Worm (Caenorhabditis elegans) whole organism, L3 larva: Measurements from ENCODE around the gene irld-30.
A peak's percentile ranks its signal among the peaks of the same experiment; 100 is the strongest.
"Not testable (repeated sequence)": the region's sequence is repeated elsewhere in the genome, so short reads cannot be mapped to it uniquely, and the experiment has no call there.

Experiments used
- aly-2 ChIP-seq: fragments of 150-350 bp; optimal IDR thresholded peaks from 2 replicates; lab custom pipeline; 2014; ENCODE audit warnings: missing biosample characterization, missing genetic modification characterization
- ceh-16 ChIP-seq: sonication (generic microtip); optimal IDR thresholded peaks from 2 replicates; lab custom pipeline; 2017; ENCODE audit warnings: missing biosample characterization, missing genetic modification characterization
- ceh-28 ChIP-seq: fragments of 150-350 bp; optimal IDR thresholded peaks from 2 replicates; lab custom pipeline; 2014; ENCODE audit warnings: missing biosample characterization, missing genetic modification reagents, missing genetic modification characterization
- ceh-82 ChIP-seq: fragments of 150-350 bp; optimal IDR thresholded peaks from 2 replicates; lab custom pipeline; 2014; ENCODE audit warnings: missing biosample characterization, missing genetic modification characterization
- ceh-9 ChIP-seq: sonication (generic microtip); optimal IDR thresholded peaks from 2 replicates; lab custom pipeline; 2018; ENCODE audit warnings: missing biosample characterization, missing genetic modification characterization
- egl-27 ChIP-seq: sonication (generic microtip); optimal IDR thresholded peaks from 4 replicates; lab custom pipeline; 2017; ENCODE audit warnings: missing biosample characterization, missing genetic modification reagents, missing genetic modification characterization
- egl-5 ChIP-seq: fragments of 150-350 bp; optimal IDR thresholded peaks from 2 replicates; lab custom pipeline; 2017; ENCODE audit warnings: missing biosample characterization, missing genetic modification reagents, missing genetic modification characterization, inconsistent platforms
- elt-1 ChIP-seq: fragments of 150-350 bp; optimal IDR thresholded peaks from 2 replicates; lab custom pipeline; 2014; ENCODE audit warnings: missing biosample characterization, missing genetic modification characterization
- elt-2 ChIP-seq: sonication (generic microtip); optimal IDR thresholded peaks from 2 replicates; lab custom pipeline; 2016; ENCODE audit warnings: missing genetic modification reagents, mild to moderate bottlenecking, missing genetic modification characterization, missing compliant biosample characterization
- eor-1 ChIP-seq, 2 experiments: fragments of 150-350 bp; optimal IDR thresholded peaks; 2 replicates each; lab custom pipeline; 2014 to 2018; ENCODE audit warnings: missing biosample characterization in 2 of 2, missing genetic modification characterization in 2 of 2
- fkh-10 ChIP-seq: sonication (generic microtip); optimal IDR thresholded peaks from 2 replicates; lab custom pipeline; 2017; ENCODE audit warnings: missing biosample characterization, missing genetic modification reagents, missing genetic modification characterization
- fkh-2 ChIP-seq: fragments of 150-350 bp; optimal IDR thresholded peaks from 2 replicates; lab custom pipeline; 2014; ENCODE audit warnings: missing biosample characterization, missing genetic modification reagents, missing genetic modification characterization
- jun-1 ChIP-seq: fragments of 150-350 bp; optimal IDR thresholded peaks from 2 replicates; lab custom pipeline; 2014; ENCODE audit warnings: missing biosample characterization, missing genetic modification reagents, missing genetic modification characterization
- lin-15B ChIP-seq: fragments of 150-350 bp; optimal IDR thresholded peaks from 2 replicates; lab custom pipeline; 2014; ENCODE audit warnings: missing biosample characterization, missing genetic modification characterization
- lin-39 ChIP-seq: fragments of 150-350 bp; optimal IDR thresholded peaks from 2 replicates; lab custom pipeline; 2018; ENCODE audit warnings: missing biosample characterization, missing genetic modification reagents, missing genetic modification characterization
- mdl-1 ChIP-seq: fragments of 150-350 bp; optimal IDR thresholded peaks from 2 replicates; lab custom pipeline; 2014; ENCODE audit warnings: missing biosample characterization, missing genetic modification characterization
- nhr-11 ChIP-seq: fragments of 150-350 bp; optimal IDR thresholded peaks from 2 replicates; lab custom pipeline; 2014; ENCODE audit warnings: missing biosample characterization, missing genetic modification characterization
- nhr-12 ChIP-seq: fragments of 150-350 bp; optimal IDR thresholded peaks from 2 replicates; lab custom pipeline; 2014; ENCODE audit warnings: missing biosample characterization, missing genetic modification characterization
- nhr-237 ChIP-seq: fragments of 150-350 bp; optimal IDR thresholded peaks from 2 replicates; lab custom pipeline; 2014; ENCODE audit warnings: missing biosample characterization, missing genetic modification characterization
- nhr-28 ChIP-seq: fragments of 150-350 bp; optimal IDR thresholded peaks from 2 replicates; lab custom pipeline; 2014; ENCODE audit warnings: missing biosample characterization, missing genetic modification characterization
- nhr-43 ChIP-seq: sonication (generic microtip); optimal IDR thresholded peaks from 2 replicates; lab custom pipeline; 2016; ENCODE audit warnings: mild to moderate bottlenecking, missing genetic modification characterization, missing compliant biosample characterization; ENCODE audit not compliant: poor library complexity, severe bottlenecking
- nhr-67 ChIP-seq: fragments of 150-350 bp; optimal IDR thresholded peaks from 2 replicates; lab custom pipeline; 2014; ENCODE audit warnings: missing biosample characterization, missing genetic modification characterization
- nhr-76 ChIP-seq: fragments of 150-350 bp; sonication (generic microtip); optimal IDR thresholded peaks from 5 replicates; lab custom pipeline; 2014; ENCODE audit warnings: missing biosample characterization, missing genetic modification characterization
- nhr-77 ChIP-seq: fragments of 150-350 bp; optimal IDR thresholded peaks from 2 replicates; lab custom pipeline; 2014; ENCODE audit warnings: missing biosample characterization, missing genetic modification characterization
- pha-4 ChIP-seq: fragments of 150-350 bp; optimal IDR thresholded peaks from 2 replicates; lab custom pipeline; 2014; ENCODE audit warnings: missing biosample characterization, missing genetic modification reagents, missing genetic modification characterization
- pqm-1 ChIP-seq: fragments of 150-350 bp; optimal IDR thresholded peaks from 2 replicates; lab custom pipeline; 2017; ENCODE audit warnings: missing biosample characterization, missing genetic modification characterization, inconsistent platforms
- sea-2 ChIP-seq: fragments of 150-350 bp; sonication (generic microtip); optimal IDR thresholded peaks from 4 replicates; lab custom pipeline; 2014; ENCODE audit warnings: missing biosample characterization, missing genetic modification reagents, missing genetic modification characterization
- snpc-4 ChIP-seq: fragments of 150-350 bp; optimal IDR thresholded peaks from 2 replicates; lab custom pipeline; 2014; ENCODE audit warnings: missing biosample characterization, missing genetic modification characterization
- tbx-2 ChIP-seq: sonication (generic microtip); optimal IDR thresholded peaks from 2 replicates; lab custom pipeline; 2016; ENCODE audit warnings: mild to moderate bottlenecking, missing genetic modification characterization, missing compliant biosample characterization
- unc-62 ChIP-seq: fragments of 150-350 bp; sonication (generic microtip); optimal IDR thresholded peaks from 4 replicates; lab custom pipeline; 2014; ENCODE audit warnings: missing biosample characterization, missing genetic modification reagents, missing genetic modification characterization
- zag-1 ChIP-seq: fragments of 150-350 bp; optimal IDR thresholded peaks from 2 replicates; lab custom pipeline; 2014; ENCODE audit warnings: missing biosample characterization, missing genetic modification characterization
- ztf-4 ChIP-seq: fragments of 150-350 bp; optimal IDR thresholded peaks from 2 replicates; lab custom pipeline; 2014; ENCODE audit warnings: missing biosample characterization, missing genetic modification characterization

irld-30 gene

ce11 chrV:2322466-2322865 is 18.7 kb downstream of the irld-30 start, which contains the start of gene pud-1.2:
Gene pud-1.2, minus strand, starts transcription at chrV:2322566.
- not testable (repeated sequence) for TF ChIP-seq aly-2; tbx-2 (tag; lab: Kevin White, UChicago); zag-1 (tag; lab: Kevin White, UChicago)

- not testable (repeated sequence) for TF ChIP-seq mdl-1 (tag; lab: Kevin White, UChicago); eor-1 (tag; optimal IDR thresholded peaks at IDR 0.05; lab: Kevin White, UChicago); unc-62 (GFP tag; lab: Kevin White, UChicago)
Observed at ce11 chrV:2321001-2321400, 20.2 kb downstream of the irld-30 start, which contains the start of gene Y19D10B.6. Gene Y19D10B.6, minus strand, starts transcription at chrV:2321101.

ce11 chrV:2308246-2308645 is 32.9 kb downstream of the irld-30 start:
- TF ChIP-seq snpc-4 (tag; lab: Kevin White, UChicago) (no peak), jun-1 (tag; lab: Kevin White, UChicago) (peak; percentile 46), elt-2 (tag; lab: Kevin White, UChicago) (peak; percentile 99), eor-1 (tag; optimal IDR thresholded peaks at IDR 0.05; lab: Kevin White, UChicago) (no peak), nhr-67 (tag; lab: Kevin White, UChicago) (no peak), zag-1 (tag; lab: Kevin White, UChicago) (no peak), pqm-1 (tag; lab: Kevin White, UChicago) (peak; percentile 44)

ce11 chrV:2306383-2306782 is 34.8 kb downstream of the irld-30 start:
- TF ChIP-seq egl-27 (tag; lab: Kevin White, UChicago) (no peak), sea-2 (GFP tag; lab: Kevin White, UChicago) (no peak), egl-5 (no peak), ceh-16 (tag; lab: Kevin White, UChicago) (no peak), fkh-10 (no peak), ceh-82 (tag; lab: Kevin White, UChicago) (no peak), nhr-237 (no peak), unc-62 (GFP tag; lab: Kevin White, UChicago) (no peak), nhr-76 (tag; lab: Kevin White, UChicago) (no peak), ceh-28 (tag; lab: Kevin White, UChicago) (no peak), lin-39 (tag; lab: Kevin White, UChicago) (no peak), eor-1 (tag; optimal IDR thresholded peaks at IDR 0.05; lab: Kevin White, UChicago) (no peak), zag-1 (tag; lab: Kevin White, UChicago) (no peak)

- TF ChIP-seq egl-27 (tag; lab: Kevin White, UChicago) (no peak), lin-15B (tag; lab: Kevin White, UChicago) (no peak), nhr-76 (tag; lab: Kevin White, UChicago) (no peak), fkh-2 (tag; lab: Kevin White, UChicago) (no peak), aly-2 (no peak), ztf-4 (tag; lab: Kevin White, UChicago) (no peak), nhr-43 (tag; lab: Kevin White, UChicago) (no peak), nhr-237 (no peak), unc-62 (GFP tag; lab: Kevin White, UChicago) (no peak), ceh-9 (tag; lab: Kevin White, UChicago) (no peak), nhr-12 (no peak), egl-5 (no peak), nhr-11 (tag; lab: Kevin White, UChicago) (no peak)
Observed at ce11 chrV:2303775-2304174, 37.4 kb downstream of the irld-30 start, which contains the start of gene irld-15. Gene irld-15, minus strand, starts transcription at chrV:2303875.

ce11 chrV:2300905-2301304 is 40.3 kb downstream of the irld-30 start, which contains the start of gene Y19D10B.8:
Gene Y19D10B.8, minus strand, starts transcription at chrV:2301005.
- TF ChIP-seq nhr-28 (tag; lab: Kevin White, UChicago), result no peak
- no peak for TF ChIP-seq nhr-237
- TF ChIP-seq unc-62 (GFP tag; lab: Kevin White, UChicago), result no peak
- no peak for TF ChIP-seq nhr-67 (tag; lab: Kevin White, UChicago)
- TF ChIP-seq egl-27 (tag; lab: Kevin White, UChicago), result no peak
- no peak for TF ChIP-seq lin-15B (tag; lab: Kevin White, UChicago)
- no peak for TF ChIP-seq pqm-1 (tag; lab: Kevin White, UChicago)
- no peak for TF ChIP-seq fkh-2 (tag; lab: Kevin White, UChicago)
- TF ChIP-seq pha-4 (tag; lab: Kevin White, UChicago), result no peak
- TF ChIP-seq ceh-82 (tag; lab: Kevin White, UChicago), result no peak
- TF ChIP-seq nhr-77, result no peak
- TF ChIP-seq elt-1, result no peak
